Fruit fly (Drosophila melanogaster): ENCODE data around the gene Nop56.
A peak's percentile ranks its signal among the peaks of the same experiment; 100 is the strongest.

Gene Nop56

dm6 chr3R:22400246-22400645 lies 20.6 kb downstream of the Nop56 start (continued):
- TF ChIP-seq Kr (GFP tag; optimal IDR thresholded peaks at IDR 0.05) (no peak), CG6683 (GFP tag; optimal IDR thresholded peaks at IDR 0.05) (no peak), ind (GFP tag; optimal IDR thresholded peaks at IDR 0.05) (peak; percentile 25), CG8281 (tag; optimal IDR thresholded peaks at IDR 0.05) (no peak), Ada2b (GFP tag; IDR thresholded peaks at IDR 0.05) (peak; percentile 40; the same call in 1 of the 2 replicates), gro (GFP tag; optimal IDR thresholded peaks at IDR 0.05) (no peak), grn (GFP tag; optimal IDR thresholded peaks at IDR 0.05) (peak; percentile 12), CG12155 (GFP tag; optimal IDR thresholded peaks at IDR 0.05) (no peak), CG18599 (GFP tag; optimal IDR thresholded peaks at IDR 0.05) (no peak), zfh1 (GFP tag; IDR thresholded peaks at IDR 0.05) (peak; percentile 56; the same call in 1 of the 3 replicates), CG4424 (GFP tag; optimal IDR thresholded peaks at IDR 0.05) (no peak), tna (GFP tag; IDR thresholded peaks at IDR 0.05; ENCODE audit: partially characterized antibody) (no peak), prd (optimal IDR thresholded peaks at IDR 0.05) (no peak), prd (GFP tag; IDR thresholded peaks at IDR 0.05) (peak; percentile 68), slp2 (GFP tag; optimal IDR thresholded peaks at IDR 0.05) (no peak), Fer1 (GFP tag; optimal IDR thresholded peaks at IDR 0.05) (no peak), gsb (GFP tag; IDR thresholded peaks at IDR 0.05) (0 out of 2 replicates have a peak, but pooled peaks have one; percentile 26), bowl (GFP tag; IDR thresholded peaks at IDR 0.05) (no peak), ERR (GFP tag; optimal IDR thresholded peaks at IDR 0.05) (no peak), CG32767 (GFP tag; IDR thresholded peaks at IDR 0.05) (no peak), sisA (GFP tag; IDR thresholded peaks at IDR 0.05) (no peak), Drgx (GFP tag; IDR thresholded peaks at IDR 0.05) (peak; percentile 68), ranshi (GFP tag; IDR thresholded peaks at IDR 0.05) (peak; percentile 54; the same call in 1 of the 2 replicates), CG5180 (GFP tag; optimal IDR thresholded peaks at IDR 0.05) (no peak), NK7.1 (GFP tag; optimal IDR thresholded peaks at IDR 0.05) (no peak), pan (optimal IDR thresholded peaks at IDR 0.05) (no peak), pan (GFP tag; optimal IDR thresholded peaks at IDR 0.05 in 1 of 2, IDR thresholded peaks at IDR 0.05 in 1 of 2) (peak in 1 of 2 experiments; percentile 40), Lim3 (GFP tag; IDR thresholded peaks at IDR 0.05) (no peak), D (optimal IDR thresholded peaks at IDR 0.05) (no peak), D (GFP tag; optimal IDR thresholded peaks at IDR 0.05) (peak; percentile 17), Lpt (GFP tag; optimal IDR thresholded peaks at IDR 0.05) (no peak), Med (GFP tag) (peak; percentile 52), CG32532 (GFP tag; IDR thresholded peaks at IDR 0.05) (peak; percentile 75), fd3F (GFP tag; optimal IDR thresholded peaks at IDR 0.05) (peak; percentile 28), repo (GFP tag; optimal IDR thresholded peaks at IDR 0.05) (no peak), CG8290 (GFP tag; optimal IDR thresholded peaks at IDR 0.05) (no peak), CG8290 (tag; optimal IDR thresholded peaks at IDR 0.05) (no peak), yki (optimal IDR thresholded peaks at IDR 0.05) (no peak), CG18619 (GFP tag; optimal IDR thresholded peaks at IDR 0.05) (no peak), CG10959 (GFP tag; IDR thresholded peaks at IDR 0.05) (peak; percentile 17; the same call in 1 of the 2 replicates), lilli (GFP tag; optimal IDR thresholded peaks at IDR 0.05) (peak; percentile 39), CG7745 (tag; optimal IDR thresholded peaks at IDR 0.05) (no peak), sens (GFP tag) (peak; percentile 65), gem (tag; optimal IDR thresholded peaks at IDR 0.05) (no peak), D19A (tag; optimal IDR thresholded peaks at IDR 0.05) (no peak), HLH54F (GFP tag; optimal IDR thresholded peaks at IDR 0.05) (no peak), pb (GFP tag; optimal IDR thresholded peaks at IDR 0.05) (no peak), H15 (GFP tag; IDR thresholded peaks at IDR 0.05) (peak; percentile 14; the same call in 1 of the 3 replicates), CG17802 (tag; optimal IDR thresholded peaks at IDR 0.05) (no peak), CG6254 (GFP tag; optimal IDR thresholded peaks at IDR 0.05) (no peak), Trl (optimal IDR thresholded peaks at IDR 0.05) (no peak), Trl (GFP tag; optimal IDR thresholded peaks at IDR 0.05) (no peak), CG6175 (GFP tag; IDR thresholded peaks at IDR 0.05) (no peak), wdn (GFP tag; IDR thresholded peaks at IDR 0.05) (no peak)

All from whole organism, embryonic.